Fruit fly (Drosophila melanogaster): Measurements from ENCODE around the gene CG13051.

The CG13051 gene

DNA sequence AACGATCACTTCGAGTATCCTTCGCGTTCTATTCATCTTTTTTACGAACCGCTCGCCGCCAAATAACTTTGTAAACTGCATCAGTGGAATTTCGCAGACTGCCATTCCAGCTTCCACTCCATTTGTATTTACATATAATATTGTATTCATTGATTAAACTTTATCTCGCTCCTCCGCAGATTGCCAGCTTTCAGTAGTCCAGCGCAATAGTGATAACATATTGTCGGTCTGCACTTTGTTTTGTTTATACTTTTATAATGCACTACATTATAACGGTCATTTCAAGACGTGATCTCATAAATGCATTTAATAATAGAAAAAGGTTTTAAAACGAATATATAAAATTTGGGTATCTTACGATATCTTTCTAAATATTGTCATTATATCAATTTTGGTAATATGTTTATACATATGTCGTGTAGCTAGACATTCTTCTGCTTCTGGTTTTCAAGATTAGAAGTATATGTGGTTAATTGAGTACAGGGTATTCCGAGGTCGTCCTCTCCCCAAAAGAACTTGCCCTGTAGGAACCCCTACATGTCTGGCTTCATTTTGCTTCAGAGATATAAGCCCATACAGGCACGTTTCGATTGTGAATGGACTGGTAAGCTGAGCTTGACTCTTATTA is 3.3 kb upstream of the CG13051 start, which contains the start of gene CG4950:
TSS of gene CG4950 (minus strand) at position 51 of the 628 bp plus-strand sequence.
- TF ChIP-seq CG5204 (GFP tag; optimal IDR thresholded peaks at IDR 0.05) (no peak), CG7101 (tag; optimal IDR thresholded peaks at IDR 0.05) (no peak), toe (GFP tag; optimal IDR thresholded peaks at IDR 0.05) (no peak), cic (GFP tag; optimal IDR thresholded peaks at IDR 0.05) (no peak), CG7045 (GFP tag; optimal IDR thresholded peaks at IDR 0.05) (no peak), CG1620 (GFP tag; optimal IDR thresholded peaks at IDR 0.05) (no peak), ovo (GFP tag; optimal IDR thresholded peaks at IDR 0.05) (no peak), Hr96 (GFP tag; optimal IDR thresholded peaks at IDR 0.05) (no peak), cnc (optimal IDR thresholded peaks at IDR 0.05) (no peak), CG14711 (tag; optimal IDR thresholded peaks at IDR 0.05) (no peak), bab1 (GFP tag; optimal IDR thresholded peaks at IDR 0.05) (no peak), pad (GFP tag; optimal IDR thresholded peaks at IDR 0.05) (no peak), CG33017 (tag; optimal IDR thresholded peaks at IDR 0.05) (no peak), Mnt (GFP tag; optimal IDR thresholded peaks at IDR 0.05) (no peak), CG11617 (GFP tag; optimal IDR thresholded peaks at IDR 0.05) (no peak), kay (GFP tag; ENCODE audit: borderline replicate concordance) (no peak), tj (GFP tag; optimal IDR thresholded peaks at IDR 0.05) (no peak)

DNA sequence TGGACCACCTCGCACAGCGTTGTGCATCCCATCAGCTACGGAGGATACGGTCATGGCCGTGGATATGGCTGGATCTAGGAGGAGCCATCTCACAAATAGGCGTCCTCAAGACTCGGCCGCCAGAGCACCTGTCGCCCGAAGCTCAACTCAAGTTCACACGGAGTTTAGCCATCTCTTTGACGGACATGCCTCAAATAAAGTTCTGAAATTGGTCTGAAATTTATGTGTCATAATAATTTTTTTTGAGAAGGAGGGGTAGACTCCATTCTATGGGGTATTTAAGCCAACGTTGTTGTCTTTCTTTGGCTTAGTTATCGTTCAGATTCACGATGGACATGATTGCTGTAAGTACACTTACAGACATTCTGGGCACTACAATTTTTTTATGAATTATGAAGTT is 1.9 kb downstream of the CG13051 start, which contains the start of gene CG13070:
TSS of gene CG13070 (plus strand) at position 301 of the 400 bp plus-strand sequence.
- no peak for TF ChIP-seq CG11617 (GFP tag; optimal IDR thresholded peaks at IDR 0.05)

DNA sequence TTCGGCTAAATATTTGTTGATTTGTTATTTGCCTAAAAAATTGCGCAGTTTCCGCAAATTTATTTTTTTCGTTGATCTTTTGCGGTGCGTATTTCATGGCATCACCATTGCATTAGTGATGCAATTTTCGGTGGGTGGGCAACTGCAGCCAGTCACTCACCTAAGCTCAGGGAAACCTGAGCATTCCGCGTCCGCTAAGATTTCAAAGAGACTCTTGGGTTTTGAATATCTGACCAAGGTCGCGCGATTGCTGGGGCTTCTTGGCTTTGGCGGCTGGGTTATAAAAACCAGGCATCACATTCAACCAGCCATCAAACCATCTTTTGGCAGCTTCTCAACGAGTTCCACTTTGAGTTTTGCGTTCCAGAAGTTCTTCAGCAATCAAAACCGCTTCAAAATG is 2.5 kb downstream of the CG13051 start, which contains the start of gene CG13071:
TSS of gene CG13071 (plus strand) at position 301 of the 400 bp plus-strand sequence.
- TF ChIP-seq tj (GFP tag; optimal IDR thresholded peaks at IDR 0.05) (no peak), CG5204 (GFP tag; optimal IDR thresholded peaks at IDR 0.05) (no peak)

DNA sequence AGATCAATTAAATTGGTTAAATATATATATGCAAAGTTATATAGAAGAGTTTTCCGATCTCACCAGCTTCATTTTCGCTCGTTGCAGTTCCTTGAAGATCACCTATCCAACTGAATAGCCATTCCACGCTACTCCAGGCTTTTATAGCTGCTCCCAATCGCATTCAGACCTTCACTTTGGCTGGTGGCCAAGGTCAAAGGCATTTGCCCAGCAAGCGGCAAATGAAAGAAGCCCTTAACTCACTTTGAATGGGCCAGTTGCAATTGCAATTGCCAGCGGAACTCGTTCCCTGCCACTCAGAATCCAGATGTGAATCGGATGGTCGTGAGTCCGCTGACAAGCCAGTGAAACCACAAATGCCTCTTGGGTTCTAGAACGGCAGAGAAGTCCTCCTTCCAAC is 3.4 kb downstream of the CG13051 start, which contains the start of gene CG34247:
TSS of gene CG34247 (minus strand) at position 101 of the 400 bp plus-strand sequence.
- TF ChIP-seq Hr96 (GFP tag; optimal IDR thresholded peaks at IDR 0.05) (no peak), cic (GFP tag; optimal IDR thresholded peaks at IDR 0.05) (no peak), CG12768 (GFP tag; optimal IDR thresholded peaks at IDR 0.05) (no peak), CG33017 (tag; optimal IDR thresholded peaks at IDR 0.05) (no peak), bab1 (GFP tag; optimal IDR thresholded peaks at IDR 0.05) (no peak), CG11617 (GFP tag; optimal IDR thresholded peaks at IDR 0.05) (no peak), pad (GFP tag; optimal IDR thresholded peaks at IDR 0.05) (no peak), Crg-1 (GFP tag; optimal IDR thresholded peaks at IDR 0.05) (no peak), kay (GFP tag; ENCODE audit: borderline replicate concordance) (no peak), Mnt (GFP tag; optimal IDR thresholded peaks at IDR 0.05) (no peak), CG1620 (GFP tag; optimal IDR thresholded peaks at IDR 0.05) (no peak), cnc (optimal IDR thresholded peaks at IDR 0.05) (no peak), toe (GFP tag; optimal IDR thresholded peaks at IDR 0.05) (no peak), CG7101 (tag; optimal IDR thresholded peaks at IDR 0.05) (no peak), tj (GFP tag; optimal IDR thresholded peaks at IDR 0.05) (no peak), CG5204 (GFP tag; optimal IDR thresholded peaks at IDR 0.05) (no peak), Clk (GFP tag; optimal IDR thresholded peaks at IDR 0.05) (no peak), CG7045 (GFP tag; optimal IDR thresholded peaks at IDR 0.05) (no peak), ovo (GFP tag; optimal IDR thresholded peaks at IDR 0.05) (no peak), CG14711 (tag; optimal IDR thresholded peaks at IDR 0.05) (no peak)

DNA sequence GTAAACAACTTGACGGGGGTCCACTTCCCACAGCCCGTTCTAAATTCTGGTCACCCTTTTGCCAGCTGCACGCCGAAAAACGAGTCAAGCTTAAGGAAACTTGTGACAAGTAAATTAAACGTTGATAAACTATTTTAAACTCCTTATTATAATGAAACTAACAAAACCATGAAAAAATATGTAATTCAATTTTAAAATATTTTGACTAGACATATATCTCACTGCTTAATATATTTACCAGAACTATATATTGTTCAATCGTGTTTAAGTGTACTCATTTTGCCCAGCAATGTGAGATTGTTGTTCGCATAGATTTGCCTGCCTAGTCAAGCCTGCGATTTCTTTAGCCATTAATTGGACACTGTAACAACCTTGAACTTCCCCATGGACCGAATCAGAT is 5.3 kb downstream of the CG13051 start, which contains the start of gene CG13053:
TSS of gene CG13053 (minus strand) at position 171 of the 400 bp plus-strand sequence.
- no peak for TF ChIP-seq kay (GFP tag; ENCODE audit: borderline replicate concordance)
- no peak for TF ChIP-seq tj (GFP tag; optimal IDR thresholded peaks at IDR 0.05)

DNA sequence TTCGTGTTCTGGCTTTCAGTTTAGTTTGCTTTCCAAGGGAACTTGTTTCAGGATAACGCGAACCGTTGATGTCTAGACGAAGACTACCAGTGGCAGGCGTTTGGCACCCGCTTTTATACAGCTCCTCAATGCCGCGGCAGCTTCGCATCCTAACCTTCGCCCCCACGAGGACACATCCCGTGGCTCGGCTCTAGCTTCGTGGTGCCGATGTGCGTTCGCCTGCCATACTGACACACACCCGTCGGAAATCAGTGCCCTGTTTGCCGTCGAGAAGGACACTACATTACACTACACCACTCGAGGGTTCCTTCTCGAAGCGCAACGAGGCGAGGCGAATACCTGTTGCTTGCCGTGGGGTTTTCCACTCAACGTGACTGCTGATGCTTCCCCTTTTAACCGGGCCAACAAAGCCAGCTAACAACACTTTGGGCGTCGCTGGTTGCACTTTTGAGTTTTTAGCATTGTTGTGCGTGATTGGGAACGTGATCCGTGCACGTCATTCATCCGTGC is 7.7 kb downstream of the CG13051 start, which contains the start of gene CG13054:
TSS of gene CG13054 (minus strand) at position 74 of the 510 bp plus-strand sequence.
- TF ChIP-seq Clk (GFP tag; optimal IDR thresholded peaks at IDR 0.05) = no peak
- no peak for TF ChIP-seq CG1620 (GFP tag; optimal IDR thresholded peaks at IDR 0.05)
- no peak for TF ChIP-seq toe (GFP tag; optimal IDR thresholded peaks at IDR 0.05)
- TF ChIP-seq CG11617 (GFP tag; optimal IDR thresholded peaks at IDR 0.05) = no peak
- no peak for TF ChIP-seq Crg-1 (GFP tag; optimal IDR thresholded peaks at IDR 0.05)
- TF ChIP-seq CG5204 (GFP tag; optimal IDR thresholded peaks at IDR 0.05) = no peak
- TF ChIP-seq CG14711 (tag; optimal IDR thresholded peaks at IDR 0.05) = no peak
- TF ChIP-seq Hr96 (GFP tag; optimal IDR thresholded peaks at IDR 0.05) = no peak
- no peak for TF ChIP-seq bab1 (GFP tag; optimal IDR thresholded peaks at IDR 0.05)
- TF ChIP-seq CG7045 (GFP tag; optimal IDR thresholded peaks at IDR 0.05) = no peak
- TF ChIP-seq CG7101 (tag; optimal IDR thresholded peaks at IDR 0.05) = no peak
- no peak for TF ChIP-seq CG12768 (GFP tag; optimal IDR thresholded peaks at IDR 0.05)
- no peak for TF ChIP-seq Mnt (GFP tag; optimal IDR thresholded peaks at IDR 0.05)
- no peak for TF ChIP-seq pad (GFP tag; optimal IDR thresholded peaks at IDR 0.05)
- no peak for TF ChIP-seq ovo (GFP tag; optimal IDR thresholded peaks at IDR 0.05)
- no peak for TF ChIP-seq CG33017 (tag; optimal IDR thresholded peaks at IDR 0.05)
- no peak for TF ChIP-seq cnc (optimal IDR thresholded peaks at IDR 0.05)
- TF ChIP-seq tj (GFP tag; optimal IDR thresholded peaks at IDR 0.05) = no peak
- TF ChIP-seq cic (GFP tag; optimal IDR thresholded peaks at IDR 0.05) = no peak
- TF ChIP-seq kay (GFP tag; ENCODE audit: borderline replicate concordance) = no peak
